Fruit fly (Drosophila melanogaster) whole organism, wandering third instar larva: ENCODE measurements around the gene mad2.

Source experiments
- Dfd ChIP-seq: fragments of >200 bp; optimal IDR thresholded peaks from 2 replicates; lab custom pipeline; 2017; ENCODE audit warnings: missing biosample characterization, missing genetic modification characterization
- Dif ChIP-seq: fragments of 200-275, 200-300 bp; sonication (Bioruptor generic); optimal IDR thresholded peaks from 2 replicates; lab custom pipeline; 2018; ENCODE audit warnings: missing biosample characterization, missing genetic modification characterization; ENCODE audit not compliant: partially characterized antibody
- HLH106 ChIP-seq: fragments of 200-800 bp; optimal IDR thresholded peaks from 3 replicates; lab custom pipeline; 2019; ENCODE audit warnings: missing biosample characterization, mild to moderate bottlenecking, missing genetic modification characterization, moderate library complexity
- Hr78 ChIP-seq: fragments of >200 bp; optimal IDR thresholded peaks from 2 replicates; lab custom pipeline; 2017; ENCODE audit warnings: missing biosample characterization, missing genetic modification characterization
- Mio ChIP-seq: sonication (Bioruptor generic); optimal IDR thresholded peaks from 2 replicates; lab custom pipeline; 2016; ENCODE audit warnings: missing biosample characterization, missing genetic modification characterization
- br ChIP-seq: fragments of 200-800 bp; sonication (Bioruptor generic); optimal IDR thresholded peaks from 2 replicates; lab custom pipeline; 2016; ENCODE audit warnings: missing biosample characterization, missing genetic modification characterization
- brk ChIP-seq: fragments of 200-800 bp; sonication (Bioruptor generic); optimal IDR thresholded peaks from 2 replicates; lab custom pipeline; 2016; ENCODE audit warnings: missing biosample characterization, mild to moderate bottlenecking, missing genetic modification characterization
- h ChIP-seq: fragments of 200-800 bp; sonication (Bioruptor generic); optimal IDR thresholded peaks from 3 replicates; lab custom pipeline; 2016; ENCODE audit warnings: missing biosample characterization, mild to moderate bottlenecking, missing genetic modification characterization
- jim ChIP-seq: fragments of 175-275, 200-325 bp; sonication (Bioruptor generic); optimal IDR thresholded peaks from 2 replicates; lab custom pipeline; 2016; ENCODE audit warnings: missing biosample characterization, mild to moderate bottlenecking, missing genetic modification characterization
- lola ChIP-seq: fragments of >200 bp; optimal IDR thresholded peaks from 2 replicates; lab custom pipeline; 2017; ENCODE audit warnings: missing biosample characterization, missing genetic modification characterization
- psq ChIP-seq: fragments of 200-800 bp; sonication (Bioruptor generic); optimal IDR thresholded peaks from 3 replicates; lab custom pipeline; 2017; ENCODE audit warnings: missing biosample characterization, mild to moderate bottlenecking, missing genetic modification characterization, moderate library complexity
- sage ChIP-seq: fragments of 200-800 bp; sonication (Bioruptor generic); optimal IDR thresholded peaks from 2 replicates; lab custom pipeline; 2016; ENCODE audit warnings: missing biosample characterization, mild to moderate bottlenecking, missing genetic modification characterization
- tai ChIP-seq: sonication (Bioruptor generic); optimal IDR thresholded peaks from 2 replicates; lab custom pipeline; 2016; ENCODE audit warnings: missing biosample characterization, missing genetic modification characterization
- usp ChIP-seq: fragments of >200 bp; optimal IDR thresholded peaks from 2 replicates; lab custom pipeline; 2017; ENCODE audit warnings: missing biosample characterization, missing genetic modification characterization

DNA sequence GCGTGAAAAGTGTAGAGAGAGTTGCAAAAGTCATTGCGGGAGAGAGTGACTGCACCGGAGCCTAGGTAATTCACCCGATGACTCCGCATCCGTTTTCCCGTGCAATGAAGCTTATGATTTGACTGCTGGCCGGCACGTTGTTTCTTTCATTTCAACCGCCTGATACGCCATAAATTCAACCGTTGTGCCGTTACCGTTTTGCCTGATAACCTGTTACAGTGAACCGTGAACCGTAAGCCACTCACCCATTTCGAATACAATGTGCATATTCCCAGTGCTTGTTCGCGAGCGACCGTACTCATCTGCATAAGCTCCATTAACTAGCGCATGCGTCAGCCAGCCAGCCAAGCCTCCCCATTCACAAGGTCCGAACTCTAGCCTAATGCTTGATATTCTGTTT is 38.1 kb downstream of the mad2 start:
- TF ChIP-seq h (GFP tag; lab: Kevin White, UChicago) (no peak), Hr78 (no peak), sage (no peak), tai (no peak), brk (no peak), HLH106 (tag; lab: Kevin White, UChicago) (no peak), br (GFP tag; lab: Kevin White, UChicago) (no peak), usp (GFP tag; lab: Kevin White, UChicago) (no peak), psq (GFP tag; lab: Kevin White, UChicago) (no peak), Dif (no peak), lola (GFP tag; lab: Kevin White, UChicago) (no peak), Dfd (GFP tag; lab: Kevin White, UChicago) (no peak), jim (GFP tag; lab: Kevin White, UChicago) (no peak), Mio (GFP tag; lab: Kevin White, UChicago) (no peak)
